Fruit fly (Drosophila melanogaster): ENCODE data around the gene CG6766.

DNA sequence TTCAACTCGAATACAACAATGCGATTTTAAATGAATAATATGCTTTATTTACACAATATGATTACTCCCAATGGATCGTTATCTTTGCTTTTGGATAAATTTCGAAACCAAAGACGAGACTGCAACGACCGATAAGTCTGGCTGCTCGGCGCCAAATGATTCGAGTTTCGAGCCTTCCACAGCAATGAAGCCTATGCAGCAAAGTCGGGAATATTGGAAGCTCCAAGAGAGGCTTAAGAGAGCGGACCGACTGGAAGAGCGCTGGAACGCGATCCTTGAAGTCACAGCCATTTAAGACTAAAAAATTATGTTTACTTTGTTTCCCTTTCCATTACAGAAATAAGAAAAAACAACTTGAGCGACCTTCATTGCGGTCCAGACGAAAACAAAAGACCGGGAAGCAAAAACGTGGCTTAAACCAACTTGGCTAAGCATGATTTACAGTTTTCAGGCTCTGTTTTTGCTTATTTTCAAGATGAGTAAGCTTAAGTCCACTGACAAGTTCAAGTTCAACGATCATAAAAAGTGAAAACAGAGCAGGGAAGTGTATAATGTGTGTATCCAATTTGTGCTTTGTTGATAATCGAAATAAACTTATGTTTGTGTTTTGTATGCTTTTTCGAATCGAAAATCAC is 26.2 kb upstream of the CG6766 start, which contains the start of gene firl:
- TF ChIP-seq EcR (GFP tag; optimal IDR thresholded peaks at IDR 0.05) (peak; percentile 79), Pif1B (GFP tag; optimal IDR thresholded peaks at IDR 0.05) (no peak), CG17806 (tag; optimal IDR thresholded peaks at IDR 0.05) (no peak), CG15710 (tag; optimal IDR thresholded peaks at IDR 0.05) (no peak), CG13204 (GFP tag; optimal IDR thresholded peaks at IDR 0.05) (no peak), CG4496 (GFP tag; IDR thresholded peaks at IDR 0.05) (no peak; the same call in 2 of the 3 replicates), fd96Ca (GFP tag; IDR thresholded peaks at IDR 0.05) (no peak), CG8301 (tag; optimal IDR thresholded peaks at IDR 0.05) (no peak), rn (GFP tag; IDR thresholded peaks at IDR 0.05) (no peak), CG32121 (GFP tag; IDR thresholded peaks at IDR 0.05) (no peak), gl (tag; optimal IDR thresholded peaks at IDR 0.05) (no peak)
